Worm (Caenorhabditis elegans): ENCODE results near the gene msp-50.

ce11 chrII:5202930-5203329 is 3.3 kb downstream of the msp-50 start, which contains the start of gene ampd-1:
- TF ChIP-seq unc-39 (tag; optimal IDR thresholded peaks at IDR 0.05) (no peak), ama-1 (optimal IDR thresholded peaks at IDR 0.05) (no peak), ztf-11 (tag; optimal IDR thresholded peaks at IDR 0.05) (no peak), nhr-28 (tag; optimal IDR thresholded peaks at IDR 0.05) (no peak), snpc-4 (tag; optimal IDR thresholded peaks at IDR 0.05) (no peak), elt-3 (tag; optimal IDR thresholded peaks at IDR 0.05) (no peak), tbx-2 (tag; optimal IDR thresholded peaks at IDR 0.05) (no peak), nhr-11 (tag; optimal IDR thresholded peaks at IDR 0.05) (no peak), fkh-10 (GFP tag; optimal IDR thresholded peaks at IDR 0.05) (no peak), skn-1 (tag; optimal IDR thresholded peaks at IDR 0.05) (peak; percentile 8), egl-27 (tag; optimal IDR thresholded peaks at IDR 0.05) (no peak)

Data from whole organism, L3 larva.